Fruit fly (Drosophila melanogaster): Measurements from ENCODE around the gene CG15169.
A peak's percentile ranks its signal among the peaks of the same experiment; 100 is the strongest.

The CG15169 gene

DNA sequence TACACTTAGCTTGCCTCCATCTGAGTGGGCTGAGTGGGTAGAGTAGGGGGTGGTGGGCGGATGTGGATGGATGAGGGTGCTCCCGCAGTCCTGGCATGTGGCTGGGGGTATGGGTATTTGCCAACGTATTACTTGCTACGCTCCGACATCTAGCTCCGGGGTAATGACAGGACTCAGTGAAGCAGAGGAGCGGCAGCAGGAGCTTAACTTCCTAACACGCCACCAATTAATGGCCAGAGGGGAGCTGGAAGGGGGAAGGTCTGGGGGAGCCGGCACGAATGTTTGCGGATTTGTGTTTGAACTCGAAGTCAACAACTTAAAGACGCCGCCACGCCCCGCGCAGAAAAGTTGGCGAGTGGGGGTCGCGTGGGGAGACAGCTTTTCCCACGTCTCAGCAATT is 27.4 kb downstream of the CG15169 start:
- TF ChIP-seq CG14711 (tag; optimal IDR thresholded peaks at IDR 0.05): no peak
- TF ChIP-seq CG5204 (GFP tag; optimal IDR thresholded peaks at IDR 0.05): no peak
- no peak for TF ChIP-seq CG11617 (GFP tag; optimal IDR thresholded peaks at IDR 0.05)
- TF ChIP-seq CG7045 (GFP tag; optimal IDR thresholded peaks at IDR 0.05): no peak
- no peak for TF ChIP-seq Crg-1 (GFP tag; optimal IDR thresholded peaks at IDR 0.05)
- no peak for TF ChIP-seq tj (GFP tag; optimal IDR thresholded peaks at IDR 0.05)
- no peak for TF ChIP-seq toe (GFP tag; optimal IDR thresholded peaks at IDR 0.05)

DNA sequence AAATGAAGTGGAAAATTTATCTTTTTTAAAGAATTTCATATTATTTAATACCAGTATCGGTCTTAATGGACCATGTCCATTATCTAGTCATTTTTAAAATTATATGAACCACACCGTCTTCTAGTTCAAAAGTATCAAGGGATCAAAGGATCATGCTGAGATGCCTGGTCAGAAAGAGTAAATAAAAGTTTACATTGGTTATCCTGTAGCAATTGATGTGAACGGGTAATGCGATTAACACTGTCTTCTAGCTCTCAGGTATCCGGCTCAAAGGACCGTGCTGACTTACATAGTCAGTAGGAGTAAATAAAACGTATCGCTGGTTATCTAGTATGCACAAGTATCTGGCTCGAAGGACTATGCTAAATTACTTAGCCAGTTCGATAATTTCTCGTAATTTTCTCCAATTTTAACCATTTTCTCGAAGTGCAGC is 28.4 kb downstream of the CG15169 start:
- TF ChIP-seq ovo (GFP tag; optimal IDR thresholded peaks at IDR 0.05) (no peak), CG5204 (GFP tag; optimal IDR thresholded peaks at IDR 0.05) (peak; percentile 53), CG33017 (tag; optimal IDR thresholded peaks at IDR 0.05) (no peak), pad (GFP tag; optimal IDR thresholded peaks at IDR 0.05) (no peak), kay (GFP tag; ENCODE audit: borderline replicate concordance) (no peak)

DNA sequence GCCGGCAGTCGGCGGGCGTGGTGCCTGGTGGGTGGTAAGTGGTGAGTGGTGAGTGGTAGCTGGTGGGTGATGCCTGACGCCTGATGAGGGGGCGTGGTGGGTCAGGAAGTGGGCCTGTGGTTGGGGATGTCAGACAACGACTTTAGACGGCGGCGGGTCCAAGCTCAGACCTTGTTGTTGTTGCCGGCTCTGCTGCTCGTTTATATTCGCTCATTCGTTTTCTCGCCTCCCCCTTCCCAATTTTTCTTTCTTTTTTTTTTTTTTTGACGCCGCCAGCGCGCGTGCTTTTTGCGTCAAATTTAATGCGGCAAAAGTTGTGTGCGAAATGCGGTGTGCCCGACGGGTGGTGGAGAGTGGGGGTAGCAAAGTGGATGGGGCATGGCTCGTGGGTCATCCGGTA is 28.8 kb downstream of the CG15169 start:
- no peak for TF ChIP-seq ovo (GFP tag; optimal IDR thresholded peaks at IDR 0.05)
- TF ChIP-seq pad (GFP tag; optimal IDR thresholded peaks at IDR 0.05): no peak
- no peak for TF ChIP-seq Hr96 (GFP tag; optimal IDR thresholded peaks at IDR 0.05)
- TF ChIP-seq cic (GFP tag; optimal IDR thresholded peaks at IDR 0.05): no peak
- no peak for TF ChIP-seq kay (GFP tag; ENCODE audit: borderline replicate concordance)
- TF ChIP-seq toe (GFP tag; optimal IDR thresholded peaks at IDR 0.05): no peak
- no peak for TF ChIP-seq tj (GFP tag; optimal IDR thresholded peaks at IDR 0.05)
- TF ChIP-seq Clk (GFP tag; optimal IDR thresholded peaks at IDR 0.05): no peak
- TF ChIP-seq CG11617 (GFP tag; optimal IDR thresholded peaks at IDR 0.05): no peak
- no peak for TF ChIP-seq CG14711 (tag; optimal IDR thresholded peaks at IDR 0.05)
- TF ChIP-seq bab1 (GFP tag; optimal IDR thresholded peaks at IDR 0.05): no peak
- no peak for TF ChIP-seq CG33017 (tag; optimal IDR thresholded peaks at IDR 0.05)
- TF ChIP-seq CG1620 (GFP tag; optimal IDR thresholded peaks at IDR 0.05): no peak
- no peak for TF ChIP-seq Crg-1 (GFP tag; optimal IDR thresholded peaks at IDR 0.05)
- TF ChIP-seq CG7101 (tag; optimal IDR thresholded peaks at IDR 0.05): no peak

DNA sequence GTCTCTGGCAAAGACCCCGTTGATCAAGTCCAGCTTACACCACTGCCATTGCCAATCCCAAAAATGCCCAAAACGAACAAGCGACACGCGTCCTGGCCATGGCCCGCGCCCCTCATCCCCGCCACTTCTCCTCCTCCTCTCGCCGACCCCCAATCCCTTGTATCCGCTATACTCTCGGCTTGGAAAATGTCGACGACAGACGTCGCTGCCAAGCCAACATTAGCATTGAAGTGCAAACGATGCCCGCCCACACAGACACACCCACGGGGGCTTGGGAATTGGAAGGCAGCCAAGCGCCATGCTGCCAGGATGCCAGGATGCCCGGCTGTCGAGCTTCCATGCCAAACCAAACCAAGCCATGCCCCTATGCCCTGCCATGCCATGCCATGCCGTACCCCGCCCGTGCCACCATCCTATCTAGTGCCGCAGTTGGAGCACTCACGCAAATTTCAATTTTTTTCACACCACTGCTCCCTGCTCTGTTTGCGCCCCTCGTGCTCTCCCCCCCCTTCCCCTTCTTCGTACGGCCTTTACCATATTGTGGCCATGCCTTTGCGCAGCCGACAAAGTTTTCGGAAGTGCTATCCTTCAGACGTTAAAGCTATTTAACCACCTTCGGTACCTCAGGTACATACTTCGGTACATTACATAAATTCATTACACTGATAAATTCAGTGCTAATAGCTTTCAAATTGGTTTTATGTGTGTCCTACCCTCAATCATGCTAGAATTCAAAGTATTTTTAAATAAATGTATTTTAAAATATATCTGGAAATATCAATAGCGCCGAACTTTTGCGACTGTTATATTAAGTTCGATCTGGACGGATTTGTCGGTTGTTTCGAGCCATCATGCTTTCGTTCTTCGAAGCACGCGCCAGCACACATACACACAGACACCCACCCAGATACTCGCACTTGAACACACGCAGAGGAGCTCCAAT is 30.7 kb downstream of the CG15169 start:
- peak; percentile 45 for TF ChIP-seq CG12768 (GFP tag; optimal IDR thresholded peaks at IDR 0.05)
- no peak for TF ChIP-seq toe (GFP tag; optimal IDR thresholded peaks at IDR 0.05)
- no peak for TF ChIP-seq CG1620 (GFP tag; optimal IDR thresholded peaks at IDR 0.05)
- no peak for TF ChIP-seq cnc (optimal IDR thresholded peaks at IDR 0.05)
- TF ChIP-seq CG7045 (GFP tag; optimal IDR thresholded peaks at IDR 0.05): peak; percentile 74
- TF ChIP-seq Crg-1 (GFP tag; optimal IDR thresholded peaks at IDR 0.05): no peak
- TF ChIP-seq ovo (GFP tag; optimal IDR thresholded peaks at IDR 0.05): no peak
- TF ChIP-seq CG14711 (tag; optimal IDR thresholded peaks at IDR 0.05): peak; percentile 9
- peak; percentile 64 for TF ChIP-seq Clk (GFP tag; optimal IDR thresholded peaks at IDR 0.05)
- TF ChIP-seq CG5204 (GFP tag; optimal IDR thresholded peaks at IDR 0.05): peak; percentile 49
- TF ChIP-seq CG7101 (tag; optimal IDR thresholded peaks at IDR 0.05): peak; percentile 72
- TF ChIP-seq Mnt (GFP tag; optimal IDR thresholded peaks at IDR 0.05): peak; percentile 0
- peak; percentile 80 for TF ChIP-seq CG33017 (tag; optimal IDR thresholded peaks at IDR 0.05)
- peak; percentile 54 for TF ChIP-seq kay (GFP tag; ENCODE audit: borderline replicate concordance)
- peak; percentile 71 for TF ChIP-seq CG11617 (GFP tag; optimal IDR thresholded peaks at IDR 0.05)
- peak; percentile 40 for TF ChIP-seq pad (GFP tag; optimal IDR thresholded peaks at IDR 0.05)
- no peak for TF ChIP-seq bab1 (GFP tag; optimal IDR thresholded peaks at IDR 0.05)
- no peak for TF ChIP-seq Hr96 (GFP tag; optimal IDR thresholded peaks at IDR 0.05)
- TF ChIP-seq cic (GFP tag; optimal IDR thresholded peaks at IDR 0.05): no peak
- TF ChIP-seq tj (GFP tag; optimal IDR thresholded peaks at IDR 0.05): peak; percentile 1

DNA sequence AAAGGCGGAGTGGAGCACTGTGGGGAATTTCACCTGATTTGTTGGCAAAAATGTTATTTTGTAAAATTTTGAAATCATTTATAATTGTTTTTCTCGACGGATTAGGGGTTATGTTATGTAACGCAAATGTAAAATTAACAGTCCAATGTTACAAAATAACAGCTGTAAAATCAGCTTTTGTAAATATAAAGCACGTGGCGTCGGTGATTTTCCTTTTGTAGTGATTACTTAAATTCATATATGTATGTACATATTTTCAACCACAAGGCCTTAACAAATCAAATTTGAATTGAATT is 31.3 kb downstream of the CG15169 start, which contains the start of gene CG15172:
TSS of gene CG15172 (plus strand) at position 197 of the 296 bp plus-strand sequence.
- TF ChIP-seq toe (GFP tag; optimal IDR thresholded peaks at IDR 0.05) (no peak), CG1620 (GFP tag; optimal IDR thresholded peaks at IDR 0.05) (no peak), CG7045 (GFP tag; optimal IDR thresholded peaks at IDR 0.05) (no peak), CG12768 (GFP tag; optimal IDR thresholded peaks at IDR 0.05) (no peak), CG33017 (tag; optimal IDR thresholded peaks at IDR 0.05) (no peak), tj (GFP tag; optimal IDR thresholded peaks at IDR 0.05) (no peak), pad (GFP tag; optimal IDR thresholded peaks at IDR 0.05) (no peak), bab1 (GFP tag; optimal IDR thresholded peaks at IDR 0.05) (no peak), cic (GFP tag; optimal IDR thresholded peaks at IDR 0.05) (no peak)

DNA sequence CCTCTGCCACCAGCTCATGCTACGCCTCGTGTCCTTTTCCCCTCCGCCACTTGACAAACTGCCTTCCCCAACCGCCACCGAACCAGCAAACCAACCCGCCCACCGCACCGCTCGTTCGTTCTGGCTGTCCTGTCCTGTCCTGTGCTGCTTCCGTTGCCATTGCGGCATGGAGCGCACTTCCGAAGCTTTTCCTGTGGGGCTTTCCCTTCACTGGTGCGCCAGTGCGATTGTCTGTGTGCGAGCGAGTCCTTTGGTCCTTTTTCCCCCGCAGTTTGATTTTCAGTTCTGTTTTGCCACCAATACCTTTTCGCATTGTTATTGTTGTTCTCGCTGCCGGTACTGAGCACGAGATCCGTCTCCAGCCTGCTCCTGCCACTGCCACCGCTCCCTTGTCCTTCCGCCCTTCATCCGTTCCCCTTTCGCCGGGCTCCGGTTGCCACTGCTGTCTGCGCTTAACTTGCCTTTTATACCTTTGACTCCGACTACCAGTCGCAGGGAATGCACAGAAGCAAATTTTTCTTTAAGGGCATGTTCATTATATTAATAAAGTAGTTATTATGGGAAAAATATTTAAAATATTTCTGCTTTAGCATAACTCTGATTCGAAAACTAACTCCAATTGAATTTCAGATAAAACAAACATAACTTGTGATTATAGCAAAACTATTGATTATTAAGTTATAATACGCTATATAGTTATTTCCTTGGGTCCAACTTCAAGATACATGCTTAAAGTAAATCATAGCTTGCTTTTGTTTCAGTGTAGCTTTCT is 33.3 kb downstream of the CG15169 start:
- TF ChIP-seq CG7045 (GFP tag; optimal IDR thresholded peaks at IDR 0.05): peak; percentile 8
- TF ChIP-seq cnc (optimal IDR thresholded peaks at IDR 0.05): no peak
- peak; percentile 43 for TF ChIP-seq CG5204 (GFP tag; optimal IDR thresholded peaks at IDR 0.05)
- TF ChIP-seq tj (GFP tag; optimal IDR thresholded peaks at IDR 0.05): peak; percentile 10
- peak; percentile 8 for TF ChIP-seq CG7101 (tag; optimal IDR thresholded peaks at IDR 0.05)
- peak; percentile 13 for TF ChIP-seq CG11617 (GFP tag; optimal IDR thresholded peaks at IDR 0.05)

Data from whole organism, adult.